Fruit fly (Drosophila melanogaster): ENCODE measurements around the gene Edc3.

Edc3 gene

dm6 chr3L:17532197-17532596 lies 2.5 kb upstream of the Edc3 start (continued):
- TF ChIP-seq CG1024 (GFP tag; IDR thresholded peaks at IDR 0.05) (0 out of 2 replicates have a peak, but pooled peaks have one; percentile 4), CG5245 (GFP tag; optimal IDR thresholded peaks at IDR 0.05) (no peak), gt (GFP tag; IDR thresholded peaks at IDR 0.05) (no peak), cad (GFP tag; optimal IDR thresholded peaks at IDR 0.05) (no peak), zen (tag; optimal IDR thresholded peaks at IDR 0.05) (no peak), CG7786 (GFP tag; optimal IDR thresholded peaks at IDR 0.05) (no peak), CG10462 (GFP tag; optimal IDR thresholded peaks at IDR 0.05) (no peak), seq (GFP tag; IDR thresholded peaks at IDR 0.05) (no peak), mam (GFP tag; optimal IDR thresholded peaks at IDR 0.05) (no peak), gcm (GFP tag; optimal IDR thresholded peaks at IDR 0.05) (no peak), CG16815 (GFP tag; optimal IDR thresholded peaks at IDR 0.05) (no peak), PHDP (tag; optimal IDR thresholded peaks at IDR 0.05) (peak; percentile 51), Gug (GFP tag; IDR thresholded peaks at IDR 0.05) (no peak), MBD-R2 (GFP tag; IDR thresholded peaks at IDR 0.05) (no peak), CG15073 (GFP tag; optimal IDR thresholded peaks at IDR 0.05) (peak; percentile 4), CG5180 (GFP tag; optimal IDR thresholded peaks at IDR 0.05) (no peak), Atf6 (GFP tag; IDR thresholded peaks at IDR 0.05) (no peak; the same call in 1 of the 2 replicates), ato (GFP tag; IDR thresholded peaks at IDR 0.05; ENCODE audit: partially characterized antibody) (no peak), twi (tag; optimal IDR thresholded peaks at IDR 0.05) (no peak), ewg (GFP tag; optimal IDR thresholded peaks at IDR 0.05) (peak; percentile 7), CG18011 (GFP tag; optimal IDR thresholded peaks at IDR 0.05) (no peak), stc (GFP tag; IDR thresholded peaks at IDR 0.05) (no peak), CG17802 (tag; optimal IDR thresholded peaks at IDR 0.05) (no peak), CG4854 (GFP tag; optimal IDR thresholded peaks at IDR 0.05) (peak; percentile 26), CoRest (tag; optimal IDR thresholded peaks at IDR 0.05) (peak; percentile 42), CG6765 (GFP tag; optimal IDR thresholded peaks at IDR 0.05) (no peak), CG9609 (GFP tag; optimal IDR thresholded peaks at IDR 0.05) (no peak), HLHmδ (GFP tag; optimal IDR thresholded peaks at IDR 0.05) (no peak), caup (GFP tag; optimal IDR thresholded peaks at IDR 0.05; ENCODE audit: severe bottlenecking) (no peak), Pdp1 (GFP tag; optimal IDR thresholded peaks at IDR 0.05) (no peak), Xrp1 (GFP tag; IDR thresholded peaks at IDR 0.05) (peak; percentile 56; the same call in 1 of the 2 replicates), CG12769 (tag; optimal IDR thresholded peaks at IDR 0.05) (no peak), CG6272 (GFP tag; IDR thresholded peaks at IDR 0.05) (no peak), CTCF (GFP tag; optimal IDR thresholded peaks at IDR 0.05) (no peak), Hmr (GFP tag; optimal IDR thresholded peaks at IDR 0.05) (peak; percentile 23), Poxn (GFP tag; IDR thresholded peaks at IDR 0.05) (no peak), CG31441 (GFP tag; IDR thresholded peaks at IDR 0.05) (0 out of 2 replicates have a peak, but pooled peaks have one; percentile 20), CG34224 (GFP tag; IDR thresholded peaks at IDR 0.05; ENCODE audit: partially characterized antibody) (no peak), C15 (GFP tag; IDR thresholded peaks at IDR 0.05) (no peak), prd (optimal IDR thresholded peaks at IDR 0.05) (no peak), prd (GFP tag; IDR thresholded peaks at IDR 0.05) (no peak), Ets97D (GFP tag; optimal IDR thresholded peaks at IDR 0.05) (no peak), CG14860 (GFP tag; IDR thresholded peaks at IDR 0.05; ENCODE audit: partially characterized antibody) (no peak), ind (GFP tag; optimal IDR thresholded peaks at IDR 0.05) (no peak), peb (GFP tag; IDR thresholded peaks at IDR 0.05) (no peak), CG11560 (tag; IDR thresholded peaks at IDR 0.05) (no peak), CG32767 (GFP tag; IDR thresholded peaks at IDR 0.05) (peak; percentile 46; the same call in 1 of the 2 replicates), CG15514 (GFP tag; optimal IDR thresholded peaks at IDR 0.05) (no peak), CG9817 (tag; optimal IDR thresholded peaks at IDR 0.05) (no peak), CG4282 (GFP tag; optimal IDR thresholded peaks at IDR 0.05) (no peak), NfI (GFP tag; optimal IDR thresholded peaks at IDR 0.05) (no peak), gsb (GFP tag; IDR thresholded peaks at IDR 0.05) (no peak)
